Worm (Caenorhabditis elegans): ENCODE data around the gene far-6.

ce11 chrIV:13289321-13289720 lies 38.8 kb upstream of the far-6 start, which contains the start of gene Y67H2A.10:
- TF ChIP-seq nhr-237 (tag; optimal IDR thresholded peaks at IDR 0.05) (no peak), egl-27 (tag; optimal IDR thresholded peaks at IDR 0.05) (no peak), ama-1 (optimal IDR thresholded peaks at IDR 0.05) (no peak), ztf-11 (tag; optimal IDR thresholded peaks at IDR 0.05) (no peak), mab-5 (tag; optimal IDR thresholded peaks at IDR 0.05) (no peak), elt-3 (tag; optimal IDR thresholded peaks at IDR 0.05) (no peak), lsy-2 (tag; optimal IDR thresholded peaks at IDR 0.05) (no peak), blmp-1 (tag; optimal IDR thresholded peaks at IDR 0.05; ENCODE audit: insufficient read depth) (no peak), lin-11 (tag; optimal IDR thresholded peaks at IDR 0.05) (no peak), R02D3.7 (tag; optimal IDR thresholded peaks at IDR 0.05) (no peak), unc-39 (tag; optimal IDR thresholded peaks at IDR 0.05) (no peak), ztf-1 (GFP tag; conservative IDR thresholded peaks at IDR 0.05) (no peak)
